Worm (Caenorhabditis elegans) whole organism, early embryonic: Measurements from ENCODE around the gene gcy-13.

ENCODE experiments used
- aly-1 ChIP-seq: sonication (generic microtip); optimal IDR thresholded peaks from 2 replicates; lab custom pipeline; 2016; ENCODE audit warnings: missing genetic modification characterization, missing compliant biosample characterization
- ama-1 ChIP-seq: fragments of 150-350 bp; optimal IDR thresholded peaks from 2 replicates; lab custom pipeline; 2014
- ceh-36 ChIP-seq: sonication (generic microtip); optimal IDR thresholded peaks from 2 replicates; lab custom pipeline; 2016; ENCODE audit warnings: missing genetic modification characterization, inconsistent platforms, missing compliant biosample characterization
- flt-1 ChIP-seq: fragments of 200-800 bp; sonication (Bioruptor generic); IDR thresholded peaks from 2 replicates; pipeline ENCODE4 v1.3.6; 2022; ENCODE audit warnings: missing genetic modification characterization, missing compliant biosample characterization
- hmbx-1 ChIP-seq: sonication (generic microtip); optimal IDR thresholded peaks from 2 replicates; lab custom pipeline; 2016; ENCODE audit warnings: mild to moderate bottlenecking, missing genetic modification characterization, missing compliant biosample characterization
- scrt-1 ChIP-seq: fragments of 200-800 bp; sonication (Bioruptor generic); IDR thresholded peaks from 2 replicates; pipeline ENCODE4 v1.3.6; 2022; ENCODE audit warnings: missing genetic modification characterization, missing compliant biosample characterization

Gene gcy-13

DNA sequence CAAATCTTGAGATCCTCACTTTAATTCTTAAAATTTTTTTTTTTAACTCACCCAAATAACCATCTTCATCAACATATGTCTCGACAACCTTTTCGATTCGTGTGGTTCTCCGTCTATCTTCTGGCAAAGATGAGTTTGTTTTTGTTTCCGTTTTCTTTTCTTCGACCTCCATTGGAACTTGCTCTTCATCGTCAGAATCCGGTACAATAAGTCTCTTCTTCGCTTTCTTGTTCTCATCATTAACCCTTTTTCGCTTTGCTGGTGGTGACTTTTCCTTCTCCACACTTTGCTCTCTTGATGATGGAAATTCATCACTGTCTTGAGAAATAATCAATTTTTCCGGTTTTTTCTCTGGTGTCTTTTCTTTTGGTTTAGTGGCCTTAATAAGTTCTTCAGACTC lies 53.3 kb downstream of the gcy-13 start:
- TF ChIP-seq ama-1 (lab: Kevin White, UChicago), result no peak
- no peak for TF ChIP-seq ceh-36 (tag; lab: Kevin White, UChicago)
- TF ChIP-seq hmbx-1 (tag; lab: Kevin White, UChicago), result no peak
- TF ChIP-seq flt-1 (GFP tag; lab: Robert Waterston, UW), result no peak

DNA sequence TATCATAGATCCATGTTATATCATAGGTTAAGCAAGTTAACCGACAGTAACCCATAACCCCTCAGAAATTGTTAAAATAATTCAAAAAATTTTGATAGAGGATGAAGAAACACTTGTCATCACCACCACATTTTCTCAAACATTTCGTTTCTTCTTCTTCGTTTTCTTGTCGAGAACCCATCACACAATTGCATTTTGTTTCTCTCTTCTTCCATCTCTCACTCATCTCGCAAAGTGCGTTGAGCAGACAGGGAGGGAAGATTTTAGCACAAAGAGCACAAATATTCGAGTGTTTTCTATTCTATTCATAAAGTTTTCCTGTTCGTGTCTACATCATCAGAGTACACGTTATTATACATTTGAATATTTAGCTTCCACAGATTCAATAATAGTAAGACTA lies 54.9 kb downstream of the gcy-13 start:
- TF ChIP-seq scrt-1 (no peak), ama-1 (lab: Kevin White, UChicago) (no peak), aly-1 (no peak), flt-1 (GFP tag; lab: Robert Waterston, UW) (no peak)
